Fruit fly (Drosophila melanogaster): Measurements from ENCODE around the gene CG9967.

CG9967 gene

DNA sequence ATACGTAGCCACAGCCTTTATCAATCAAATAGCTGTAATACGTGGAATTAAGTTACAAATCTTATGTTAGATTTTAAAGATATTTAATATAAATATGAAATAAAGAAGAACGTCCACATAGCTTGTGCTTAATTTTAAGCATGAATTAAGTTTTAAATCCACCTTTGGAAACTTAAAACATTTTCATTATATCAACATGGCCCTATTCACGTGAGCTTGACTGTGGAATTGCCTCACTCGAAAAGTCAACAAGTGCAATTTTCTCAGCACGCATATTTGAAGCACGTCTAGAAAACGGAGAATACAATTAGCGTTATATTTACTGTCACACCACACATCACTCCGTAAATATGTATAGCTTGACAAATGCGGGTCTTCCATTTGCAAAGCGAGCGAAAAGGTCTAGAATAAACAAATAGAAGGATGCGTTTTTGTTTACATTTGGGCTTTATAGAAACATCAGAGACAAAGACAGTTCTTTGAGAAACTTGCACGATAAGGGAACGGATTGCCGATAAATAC lies 6.5 kb upstream of the CG9967 start (continued):
- peak; percentile 28 for TF ChIP-seq Mad (GFP tag; optimal IDR thresholded peaks at IDR 0.05)
- peak; percentile 53 for TF ChIP-seq NC2β (GFP tag; optimal IDR thresholded peaks at IDR 0.05)
- TF ChIP-seq wor (GFP tag; IDR thresholded peaks at IDR 0.05) = peak; percentile 72
- TF ChIP-seq ac (GFP tag; optimal IDR thresholded peaks at IDR 0.05) = peak; percentile 67
- TF ChIP-seq hb (GFP tag; IDR thresholded peaks at IDR 0.05; ENCODE audit: partially characterized antibody) = no peak
- TF ChIP-seq gro (GFP tag; optimal IDR thresholded peaks at IDR 0.05) = no peak
- no peak for TF ChIP-seq lov (optimal IDR thresholded peaks at IDR 0.05)
- peak; percentile 75; the same call in 1 of the 3 replicates for TF ChIP-seq lov (GFP tag; IDR thresholded peaks at IDR 0.05)
- peak; percentile 83; the same call in 2 of the 3 replicates for TF ChIP-seq CG3726 (GFP tag; IDR thresholded peaks at IDR 0.05)
- TF ChIP-seq CG33557 (GFP tag; optimal IDR thresholded peaks at IDR 0.05) = peak; percentile 77
- TF ChIP-seq CrebB (tag; optimal IDR thresholded peaks at IDR 0.05) = peak; percentile 63
- peak; percentile 95 for TF ChIP-seq CG7839 (tag; optimal IDR thresholded peaks at IDR 0.05)
- TF ChIP-seq rib (GFP tag; IDR thresholded peaks at IDR 0.05) = no peak
- TF ChIP-seq CG18262 (tag; optimal IDR thresholded peaks at IDR 0.05) = peak; percentile 93
- peak; percentile 90 for TF ChIP-seq CG9727 (GFP tag; optimal IDR thresholded peaks at IDR 0.05)
- peak; percentile 74 for TF ChIP-seq Nf-YA (GFP tag; IDR thresholded peaks at IDR 0.05)
- peak; percentile 55 for TF ChIP-seq Adf1 (GFP tag; IDR thresholded peaks at IDR 0.05)
- TF ChIP-seq CG6765 (GFP tag; optimal IDR thresholded peaks at IDR 0.05) = peak; percentile 74
- TF ChIP-seq tna (GFP tag; IDR thresholded peaks at IDR 0.05; ENCODE audit: partially characterized antibody) = no peak
- peak; percentile 62 for TF ChIP-seq CG10274 (GFP tag; optimal IDR thresholded peaks at IDR 0.05)
- peak; percentile 88 for TF ChIP-seq phol (tag; optimal IDR thresholded peaks at IDR 0.05)
- TF ChIP-seq CG18764 (GFP tag; optimal IDR thresholded peaks at IDR 0.05) = peak; percentile 82
- peak; percentile 89 for TF ChIP-seq CG1233 (GFP tag; optimal IDR thresholded peaks at IDR 0.05)
- no peak for TF ChIP-seq pb (GFP tag; optimal IDR thresholded peaks at IDR 0.05)
- TF ChIP-seq Gsc (GFP tag; IDR thresholded peaks at IDR 0.05) = no peak
- TF ChIP-seq Fer2 (tag; optimal IDR thresholded peaks at IDR 0.05) = peak; percentile 84
- TF ChIP-seq MBD-R2 (GFP tag; IDR thresholded peaks at IDR 0.05) = peak; percentile 64
- TF ChIP-seq fd3F (GFP tag; optimal IDR thresholded peaks at IDR 0.05) = peak; percentile 89
- TF ChIP-seq Fer1 (GFP tag; optimal IDR thresholded peaks at IDR 0.05) = peak; percentile 92
- TF ChIP-seq zen2 (GFP tag; IDR thresholded peaks at IDR 0.05; ENCODE audit: partially characterized antibody) = no peak
- peak; percentile 91 for TF ChIP-seq CG17359 (tag; optimal IDR thresholded peaks at IDR 0.05)
- peak; percentile 94 for TF ChIP-seq nom (GFP tag; optimal IDR thresholded peaks at IDR 0.05)
- no peak for TF ChIP-seq hbn (GFP tag; IDR thresholded peaks at IDR 0.05; ENCODE audit: partially characterized antibody)
- peak; percentile 85 for TF ChIP-seq sob (GFP tag; IDR thresholded peaks at IDR 0.05)
- TF ChIP-seq gce (GFP tag; IDR thresholded peaks at IDR 0.05) = peak; percentile 55; the same call in 1 of the 3 replicates
- peak; percentile 91 for TF ChIP-seq run (tag; optimal IDR thresholded peaks at IDR 0.05)
- TF ChIP-seq CG15479 (GFP tag; optimal IDR thresholded peaks at IDR 0.05) = peak; percentile 47
- TF ChIP-seq CG7786 (GFP tag; optimal IDR thresholded peaks at IDR 0.05) = no peak
- no peak for TF ChIP-seq Scr (GFP tag; IDR thresholded peaks at IDR 0.05; ENCODE audit: partially characterized antibody)
- TF ChIP-seq inv (GFP tag; IDR thresholded peaks at IDR 0.05; ENCODE audit: partially characterized antibody) = no peak
- TF ChIP-seq cad (GFP tag; optimal IDR thresholded peaks at IDR 0.05) = no peak
- peak; percentile 84 for TF ChIP-seq Nf-YB (GFP tag; optimal IDR thresholded peaks at IDR 0.05)
- TF ChIP-seq B-H2 (GFP tag; optimal IDR thresholded peaks at IDR 0.05) = peak; percentile 86
- no peak for TF ChIP-seq Dfd (GFP tag; optimal IDR thresholded peaks at IDR 0.05)
- TF ChIP-seq ERR (GFP tag; optimal IDR thresholded peaks at IDR 0.05) = no peak
- peak; percentile 90 for TF ChIP-seq Sox100B (GFP tag; optimal IDR thresholded peaks at IDR 0.05)
- peak; percentile 90 for TF ChIP-seq CG12659 (GFP tag; optimal IDR thresholded peaks at IDR 0.05)
- peak; percentile 61; the same call in 1 of the 2 replicates for TF ChIP-seq bowl (GFP tag; IDR thresholded peaks at IDR 0.05)
- peak; percentile 25 for TF ChIP-seq CG1792 (GFP tag; optimal IDR thresholded peaks at IDR 0.05)
- peak; percentile 95 for TF ChIP-seq dmrt99B (tag; optimal IDR thresholded peaks at IDR 0.05)
